Fruit fly (Drosophila melanogaster): Measurements from ENCODE around the gene robo2.

The robo2 gene

dm6 chr2L:1420287-1420686 lies at the start of gene robo2 (continued):
- TF ChIP-seq CG15696 (tag; optimal IDR thresholded peaks at IDR 0.05) (peak; percentile 26), CG10654 (GFP tag; optimal IDR thresholded peaks at IDR 0.05) (no peak), CG1603 (tag; optimal IDR thresholded peaks at IDR 0.05) (peak; percentile 55), Spps (tag; optimal IDR thresholded peaks at IDR 0.05) (no peak), CkIIα-i1 (GFP tag; IDR thresholded peaks at IDR 0.05) (no peak), dati (GFP tag; IDR thresholded peaks at IDR 0.05) (no peak), p53 (GFP tag; optimal IDR thresholded peaks at IDR 0.05) (no peak), shn (GFP tag; optimal IDR thresholded peaks at IDR 0.05) (peak; percentile 40), zfh2 (GFP tag; optimal IDR thresholded peaks at IDR 0.05) (no peak), Fer3 (tag; optimal IDR thresholded peaks at IDR 0.05) (no peak), CG10565 (GFP tag; optimal IDR thresholded peaks at IDR 0.05) (no peak), CG12391 (tag; optimal IDR thresholded peaks at IDR 0.05) (peak; percentile 22), CG18764 (GFP tag; optimal IDR thresholded peaks at IDR 0.05) (no peak), CG2202 (tag; optimal IDR thresholded peaks at IDR 0.05) (peak; percentile 50), CG6683 (GFP tag; optimal IDR thresholded peaks at IDR 0.05) (no peak), CG9797 (GFP tag; optimal IDR thresholded peaks at IDR 0.05) (no peak), MBD-R2 (GFP tag; IDR thresholded peaks at IDR 0.05) (peak; percentile 26; the same call in 1 of the 2 replicates), Hand (GFP tag; optimal IDR thresholded peaks at IDR 0.05) (peak; percentile 1), pan (optimal IDR thresholded peaks at IDR 0.05) (no peak), pan (GFP tag; optimal IDR thresholded peaks at IDR 0.05 in 1 of 2, IDR thresholded peaks at IDR 0.05 in 1 of 2) (peak in 1 of 2 experiments; percentile 66), ems (GFP tag; optimal IDR thresholded peaks at IDR 0.05) (no peak), croc (GFP tag; conservative IDR thresholded peaks at IDR 0.05) (no peak), TFAM (GFP tag; optimal IDR thresholded peaks at IDR 0.05) (no peak), CG17912 (GFP tag; optimal IDR thresholded peaks at IDR 0.05) (no peak), unpg (GFP tag; optimal IDR thresholded peaks at IDR 0.05) (peak; percentile 53), CG6654 (GFP tag; optimal IDR thresholded peaks at IDR 0.05) (no peak), maf-S (GFP tag; optimal IDR thresholded peaks at IDR 0.05) (peak; percentile 27)

dm6 chr2L:1470009-1470408 lies 49.8 kb upstream of the robo2 start:
- TF ChIP-seq Atf6 (GFP tag; IDR thresholded peaks at IDR 0.05) (no peak), CG17361 (GFP tag; IDR thresholded peaks at IDR 0.05) (0 out of 3 replicates have a peak, but pooled peaks have one; percentile 25), CG1603 (tag; optimal IDR thresholded peaks at IDR 0.05) (peak; percentile 7), CG2199 (GFP tag; IDR thresholded peaks at IDR 0.05) (no peak), dysf (GFP tag; IDR thresholded peaks at IDR 0.05) (0 out of 3 replicates have a peak, but pooled peaks have one; percentile 23), prd (optimal IDR thresholded peaks at IDR 0.05) (no peak), prd (GFP tag; IDR thresholded peaks at IDR 0.05) (peak; percentile 42; the same call in 2 of the 3 replicates), tll (GFP tag; optimal IDR thresholded peaks at IDR 0.05) (no peak), dmrt11E (tag; optimal IDR thresholded peaks at IDR 0.05) (peak; percentile 67), CG8924 (tag; optimal IDR thresholded peaks at IDR 0.05) (peak; percentile 50), E2f2 (GFP tag; IDR thresholded peaks at IDR 0.05) (0 out of 2 replicates have a peak, but pooled peaks have one; percentile 14), Xbp1 (GFP tag; optimal IDR thresholded peaks at IDR 0.05) (peak; percentile 1), CG34376 (GFP tag; optimal IDR thresholded peaks at IDR 0.05) (no peak), Deaf1 (tag; optimal IDR thresholded peaks at IDR 0.05) (peak; percentile 39), Sry-β (GFP tag; optimal IDR thresholded peaks at IDR 0.05) (peak; percentile 90), her (GFP tag; optimal IDR thresholded peaks at IDR 0.05) (no peak), Ada2b (GFP tag; IDR thresholded peaks at IDR 0.05) (peak; percentile 5; the same call in 1 of the 2 replicates), CG6689 (GFP tag; IDR thresholded peaks at IDR 0.05) (0 out of 2 replicates have a peak, but pooled peaks have one; percentile 27), tgo (GFP tag; IDR thresholded peaks at IDR 0.05) (0 out of 3 replicates have a peak, but pooled peaks have one; percentile 20), CG16779 (GFP tag; IDR thresholded peaks at IDR 0.05) (no peak), ac (GFP tag; optimal IDR thresholded peaks at IDR 0.05) (no peak), ssp (GFP tag; IDR thresholded peaks at IDR 0.05) (no peak; the same call in 1 of the 2 replicates), CG6791 (GFP tag; IDR thresholded peaks at IDR 0.05; ENCODE audit: partially characterized antibody) (no peak), CG11504 (tag; optimal IDR thresholded peaks at IDR 0.05) (peak; percentile 47), CG17612 (GFP tag; IDR thresholded peaks at IDR 0.05) (no peak), gsb-n (tag; optimal IDR thresholded peaks at IDR 0.05) (peak; percentile 2)
